Worm (Caenorhabditis elegans) whole organism, L2 larva: ENCODE results near the gene ttr-6.

Experiments used
- ceh-82 ChIP-seq: fragments of 150-350 bp; optimal IDR thresholded peaks from 2 replicates; lab custom pipeline; 2014; ENCODE audit warnings: missing biosample characterization, missing genetic modification characterization
- elt-1 ChIP-seq: fragments of 150-350 bp; optimal IDR thresholded peaks from 2 replicates; lab custom pipeline; 2014; ENCODE audit warnings: missing biosample characterization, missing genetic modification characterization
- mdl-1 ChIP-seq, 2 experiments: fragments of 150-350 bp in 1 of 2; sonication (generic microtip) in 1 of 2; optimal IDR thresholded peaks; 2 replicates each; lab custom pipeline; 2017; ENCODE audit warnings: missing biosample characterization in 2 of 2, missing genetic modification characterization in 2 of 2
- nhr-11 ChIP-seq: fragments of 150-350 bp; optimal IDR thresholded peaks from 2 replicates; lab custom pipeline; 2014; ENCODE audit warnings: missing biosample characterization, missing genetic modification characterization
- nhr-237 ChIP-seq: fragments of 150-350 bp; optimal IDR thresholded peaks from 2 replicates; lab custom pipeline; 2014; ENCODE audit warnings: missing biosample characterization, missing genetic modification characterization
- nhr-6 ChIP-seq: fragments of 150-350 bp; optimal IDR thresholded peaks from 2 replicates; lab custom pipeline; 2014; ENCODE audit warnings: missing biosample characterization, missing genetic modification characterization
- unc-39 ChIP-seq: fragments of 150-350 bp; optimal IDR thresholded peaks from 2 replicates; lab custom pipeline; 2014; ENCODE audit warnings: missing biosample characterization, missing genetic modification characterization
- unc-62 ChIP-seq: fragments of 150-350 bp; optimal IDR thresholded peaks from 2 replicates; lab custom pipeline; 2014; ENCODE audit warnings: missing biosample characterization, missing genetic modification reagents, missing genetic modification characterization

- no peak for TF ChIP-seq elt-1 (tag; lab: Kevin White, UChicago)
- TF ChIP-seq ceh-82 (tag; lab: Kevin White, UChicago) = no peak
- no peak for TF ChIP-seq nhr-6 (tag; lab: Kevin White, UChicago)
- no peak for TF ChIP-seq nhr-237
- TF ChIP-seq unc-62 = no peak
- no peak for TF ChIP-seq mdl-1 (tag; optimal IDR thresholded peaks at IDR 0.05; lab: Kevin White, UChicago)
- TF ChIP-seq unc-39 = no peak
- TF ChIP-seq nhr-11 (tag; lab: Kevin White, UChicago) = no peak
Observed at ce11 chrX:6637933-6638332, 41.0 kb upstream of the ttr-6 start.
